Worm (Caenorhabditis elegans): ENCODE results near the gene oma-1.

ce11 chrIV:8852194-8852593 is 36.6 kb upstream of the oma-1 start, which contains the start of gene alp-1:
- TF ChIP-seq dpl-1 (GFP tag; optimal IDR thresholded peaks at IDR 0.05) (no peak), tra-1 (GFP tag; IDR thresholded peaks at IDR 0.05) (no peak), ces-1 (GFP tag; optimal IDR thresholded peaks at IDR 0.05) (no peak), dve-1 (tag; optimal IDR thresholded peaks at IDR 0.05; ENCODE audit: insufficient read depth) (no peak), ztf-11 (tag; optimal IDR thresholded peaks at IDR 0.05) (no peak), duxl-1 (tag; optimal IDR thresholded peaks at IDR 0.05; ENCODE audit: poor library complexity) (no peak), pqm-1 (tag; optimal IDR thresholded peaks at IDR 0.05) (no peak), skn-1 (tag; optimal IDR thresholded peaks at IDR 0.05) (no peak)
